Worm (Caenorhabditis elegans): ENCODE results near the gene Y48B6A.5.

DNA sequence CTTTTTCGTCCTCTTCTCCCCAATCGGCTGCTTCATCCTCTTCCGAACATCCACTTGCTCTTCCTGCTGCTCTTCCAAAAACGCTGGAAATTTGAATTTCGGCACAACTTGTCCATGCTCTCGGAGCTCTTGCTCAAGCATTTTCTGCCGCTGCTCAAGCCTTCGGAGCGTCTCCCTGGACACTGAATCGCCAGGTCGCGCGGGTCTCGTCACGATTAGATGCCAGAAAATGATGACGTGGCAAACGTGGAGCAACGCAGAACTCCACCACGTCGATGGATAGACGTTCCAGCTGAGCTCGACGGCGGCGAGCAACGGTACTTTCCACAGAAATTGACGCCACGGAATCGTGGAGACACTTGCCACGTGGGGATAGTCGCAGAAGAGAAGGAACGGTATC, 45.8 kb downstream of the Y48B6A.5 start:
- TF ChIP-seq ceh-9 (tag; optimal IDR thresholded peaks at IDR 0.05), result no peak
- no peak for TF ChIP-seq nhr-11 (tag; optimal IDR thresholded peaks at IDR 0.05)
- TF ChIP-seq tbx-7 (tag; optimal IDR thresholded peaks at IDR 0.05), result no peak
- TF ChIP-seq sdc-2 (tag; optimal IDR thresholded peaks at IDR 0.05), result no peak
- no peak for TF ChIP-seq ttx-3 (tag; optimal IDR thresholded peaks at IDR 0.05)
- TF ChIP-seq hlh-8 (tag; optimal IDR thresholded peaks at IDR 0.05), result no peak

Measured in whole organism, late embryonic.